Fruit fly (Drosophila melanogaster): ENCODE data around the gene Tmtc1.
A peak's percentile ranks its signal among the peaks of the same experiment; 100 is the strongest.

The Tmtc1 gene

dm6 chr2L:2765659-2766373, 88.3 kb downstream of the Tmtc1 start, which contains the start of the genes Snx21 and aph-1:
TSS of gene Snx21 (minus strand) at chr2L:2765665.
TSS of gene aph-1 (plus strand) at chr2L:2766233.
- TF ChIP-seq Adf1 (GFP tag; IDR thresholded peaks at IDR 0.05) (peak; percentile 74), CG6765 (GFP tag; optimal IDR thresholded peaks at IDR 0.05) (peak; percentile 72), dimm (GFP tag; IDR thresholded peaks at IDR 0.05) (no peak), Gsc (GFP tag; IDR thresholded peaks at IDR 0.05) (peak; percentile 74), NC2α (GFP tag; optimal IDR thresholded peaks at IDR 0.05) (peak; percentile 79), CG11456 (GFP tag; IDR thresholded peaks at IDR 0.05) (peak; percentile 88), tup (GFP tag; optimal IDR thresholded peaks at IDR 0.05) (peak; percentile 76), CG3065 (GFP tag; optimal IDR thresholded peaks at IDR 0.05) (peak; percentile 51), CG6654 (GFP tag; optimal IDR thresholded peaks at IDR 0.05) (peak; percentile 69), aop (GFP tag; IDR thresholded peaks at IDR 0.05) (0 out of 2 replicates have a peak, but pooled peaks have one; percentile 18), mirr (GFP tag; optimal IDR thresholded peaks at IDR 0.05) (peak; percentile 55), Dad (GFP tag; optimal IDR thresholded peaks at IDR 0.05) (peak; percentile 86), CG15479 (GFP tag; optimal IDR thresholded peaks at IDR 0.05) (no peak), CG10267 (tag; optimal IDR thresholded peaks at IDR 0.05) (peak; percentile 86), Lhr (GFP tag; optimal IDR thresholded peaks at IDR 0.05) (peak; percentile 50), Dp (GFP tag; optimal IDR thresholded peaks at IDR 0.05) (no peak), B-H1 (GFP tag; IDR thresholded peaks at IDR 0.05) (peak; percentile 76), CG14667 (GFP tag; IDR thresholded peaks at IDR 0.05) (peak; percentile 77), CG10462 (GFP tag; optimal IDR thresholded peaks at IDR 0.05) (peak; percentile 78), Dip2 (GFP tag; IDR thresholded peaks at IDR 0.05) (peak; percentile 39; the same call in 1 of the 2 replicates), wek (GFP tag; optimal IDR thresholded peaks at IDR 0.05) (peak; percentile 40), disco-r (GFP tag; optimal IDR thresholded peaks at IDR 0.05) (peak; percentile 75), CG7372 (GFP tag; IDR thresholded peaks at IDR 0.05) (peak; percentile 85), CG6689 (GFP tag; IDR thresholded peaks at IDR 0.05) (peak; percentile 91), hb (GFP tag; IDR thresholded peaks at IDR 0.05; ENCODE audit: partially characterized antibody) (no peak), CG16815 (GFP tag; optimal IDR thresholded peaks at IDR 0.05) (peak; percentile 90), tin (GFP tag; optimal IDR thresholded peaks at IDR 0.05) (peak; percentile 87), oc (tag; optimal IDR thresholded peaks at IDR 0.05) (peak; percentile 87), az2 (GFP tag; optimal IDR thresholded peaks at IDR 0.05) (peak; percentile 93), CG12391 (tag; optimal IDR thresholded peaks at IDR 0.05) (peak; percentile 94), hth (optimal IDR thresholded peaks at IDR 0.05) (no peak), insv (GFP tag; optimal IDR thresholded peaks at IDR 0.05) (peak in 1 of 2 experiments; percentile 68), Bgb (GFP tag; IDR thresholded peaks at IDR 0.05; ENCODE audit: partially characterized antibody) (no peak; the same call in 1 of the 2 replicates), sqz (GFP tag; optimal IDR thresholded peaks at IDR 0.05) (peak; percentile 92), D19A (tag; optimal IDR thresholded peaks at IDR 0.05) (peak; percentile 100), prd (optimal IDR thresholded peaks at IDR 0.05) (no peak), prd (GFP tag; IDR thresholded peaks at IDR 0.05) (peak; percentile 93), mld (GFP tag; IDR thresholded peaks at IDR 0.05; ENCODE audit: partially characterized antibody) (no peak), dati (GFP tag; IDR thresholded peaks at IDR 0.05) (no peak; the same call in 1 of the 2 replicates), CG15514 (GFP tag; optimal IDR thresholded peaks at IDR 0.05) (peak; percentile 84), chm (GFP tag; IDR thresholded peaks at IDR 0.05) (peak; percentile 63; the same call in 1 of the 2 replicates), Vsx1 (GFP tag; optimal IDR thresholded peaks at IDR 0.05) (peak; percentile 87), vnd (GFP tag; IDR thresholded peaks at IDR 0.05; ENCODE audit: partially characterized antibody) (no peak), pho (GFP tag; optimal IDR thresholded peaks at IDR 0.05) (peak; percentile 81), vvl (GFP tag; IDR thresholded peaks at IDR 0.05) (peak; percentile 94), jigr1 (GFP tag; IDR thresholded peaks at IDR 0.05) (peak; percentile 77; the same call in 2 of the 3 replicates), CG5953 (GFP tag; IDR thresholded peaks at IDR 0.05) (peak; percentile 56), Oli (tag; optimal IDR thresholded peaks at IDR 0.05) (peak; percentile 94), zen (tag; optimal IDR thresholded peaks at IDR 0.05) (peak; percentile 89), CG32532 (GFP tag; IDR thresholded peaks at IDR 0.05) (peak; percentile 92)
